Comparison of ENCODE assay signal across 7 fruit fly cellular contexts in the genomic region with DNA sequence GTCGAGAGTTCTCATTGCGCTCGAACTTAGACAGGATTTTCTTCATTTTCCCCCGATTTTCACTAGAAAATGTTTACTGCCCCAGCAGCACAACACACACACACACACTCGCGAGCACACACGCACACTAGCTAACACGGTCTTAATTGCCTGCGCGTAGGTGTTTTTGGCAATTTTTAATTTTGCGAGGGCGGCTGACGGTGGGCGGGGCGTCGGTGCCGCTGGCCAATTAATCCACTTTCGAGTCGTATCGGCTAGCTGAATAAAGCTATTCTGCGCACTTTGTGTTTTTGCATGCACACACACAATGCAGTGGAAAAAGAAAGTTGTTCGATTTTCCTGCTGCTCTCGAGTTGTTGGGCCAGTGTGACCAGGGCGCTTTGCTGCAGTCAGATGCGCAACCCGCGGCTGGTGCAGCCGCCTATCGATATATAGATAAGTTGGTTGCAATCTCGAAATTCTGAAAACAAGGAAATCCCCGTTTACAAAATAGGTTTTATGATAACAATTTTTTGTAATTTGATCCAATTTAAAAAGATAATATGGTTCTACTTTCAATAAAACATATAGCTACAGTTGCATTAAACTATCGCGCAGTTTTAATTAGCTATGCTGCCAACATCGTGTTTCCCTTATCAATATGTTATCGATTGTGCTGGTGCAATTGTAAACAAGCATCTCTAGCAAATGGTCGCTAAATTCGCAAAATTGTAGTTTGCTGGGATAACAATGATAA.
A peak's percentile ranks its signal among the peaks of the same experiment; 100 is the strongest.
TF ChIP-seq lines count a peak whose summit lies in the region.

TSS of gene Nak (minus strand) at position 375 of the 736 bp plus-strand sequence.
TSS of gene Tango6 (plus strand) at position 659 of the 736 bp plus-strand sequence.

- peak; percentile 32 for TF ChIP-seq CTCF in whole organism, embryonic (GFP tag; optimal IDR thresholded peaks at IDR 0.05; lab: Kevin White, UChicago)

TF ChIP-seq in Kc167, 6 proteins besides CTCF, POLR2A, EP300 and RAD21:
- TF ChIP-seq Sin3A (optimal IDR thresholded peaks at IDR 0.05; lab: Kevin White, UChicago) (peak; percentile 96), ttk (optimal IDR thresholded peaks at IDR 0.05; lab: Kevin White, UChicago) (no peak)

TF ChIP-seq in whole organism, 6 proteins besides CTCF, POLR2A, EP300 and RAD21:
- TF ChIP-seq CG8478 (optimal IDR thresholded peaks at IDR 0.05; lab: Kevin White, UChicago) = peak; percentile 14
- TF ChIP-seq psq (optimal IDR thresholded peaks at IDR 0.05; lab: Kevin White, UChicago) = no peak
- no peak for TF ChIP-seq pan (optimal IDR thresholded peaks at IDR 0.05; lab: Kevin White, UChicago)

TF ChIP-seq in whole organism, adult, 20 proteins besides CTCF, POLR2A, EP300 and RAD21 (continues in another document):
- peak; percentile 48 for TF ChIP-seq Crg-1 (GFP tag; optimal IDR thresholded peaks at IDR 0.05; lab: Kevin White, UChicago)
- peak; percentile 13 for TF ChIP-seq cic (GFP tag; optimal IDR thresholded peaks at IDR 0.05; lab: Kevin White, UChicago)
- peak; percentile 53 for TF ChIP-seq CG11617 (GFP tag; optimal IDR thresholded peaks at IDR 0.05; lab: Kevin White, UChicago)
- TF ChIP-seq bab1 (GFP tag; optimal IDR thresholded peaks at IDR 0.05; lab: Kevin White, UChicago) = peak; percentile 63
- peak; percentile 71 for TF ChIP-seq Mnt (GFP tag; optimal IDR thresholded peaks at IDR 0.05; lab: Kevin White, UChicago)
- TF ChIP-seq CG14711 (tag; optimal IDR thresholded peaks at IDR 0.05; lab: Kevin White, UChicago) = peak; percentile 46
- TF ChIP-seq Clk (GFP tag; optimal IDR thresholded peaks at IDR 0.05; lab: Kevin White, UChicago) = no peak
- TF ChIP-seq ovo (GFP tag; optimal IDR thresholded peaks at IDR 0.05; lab: Kevin White, UChicago) = no peak
- TF ChIP-seq tj (GFP tag; optimal IDR thresholded peaks at IDR 0.05; lab: Kevin White, UChicago) = peak; percentile 49
- no peak for TF ChIP-seq kay (GFP tag; lab: Kevin White, UChicago; ENCODE audit: borderline replicate concordance)
- TF ChIP-seq CG1620 (GFP tag; optimal IDR thresholded peaks at IDR 0.05; lab: Kevin White, UChicago) = peak; percentile 58
- TF ChIP-seq CG7045 (GFP tag; optimal IDR thresholded peaks at IDR 0.05; lab: Kevin White, UChicago) = peak; percentile 40
- peak; percentile 41 for TF ChIP-seq CG33017 (tag; optimal IDR thresholded peaks at IDR 0.05; lab: Kevin White, UChicago)
- TF ChIP-seq cnc (optimal IDR thresholded peaks at IDR 0.05; lab: Kevin White, UChicago) = no peak
- peak; percentile 55 for TF ChIP-seq CG7101 (tag; optimal IDR thresholded peaks at IDR 0.05; lab: Kevin White, UChicago)

TF ChIP-seq in whole organism, embryonic, 481 proteins besides CTCF, POLR2A, EP300 and RAD21 (continues in another document):
- TF ChIP-seq sens (GFP tag; lab: Kevin White, UChicago) (peak; percentile 89), GATAe (GFP tag; conservative IDR thresholded peaks at IDR 0.05; lab: Robert Waterston, UW) (peak; percentile 50; the same call in 1 of the 2 replicates), Xbp1 (GFP tag; optimal IDR thresholded peaks at IDR 0.05; lab: Kevin White, UChicago) (peak; percentile 23), phol (tag; optimal IDR thresholded peaks at IDR 0.05; lab: Kevin White, UChicago) (peak; percentile 68), CG1602 (GFP tag; optimal IDR thresholded peaks at IDR 0.05; lab: Kevin White, UChicago) (peak; percentile 11), CoRest (tag; optimal IDR thresholded peaks at IDR 0.05; lab: Kevin White, UChicago) (peak; percentile 65), HLH3B (GFP tag; IDR thresholded peaks at IDR 0.05; lab: Robert Waterston, UW) (no peak), BEAF-32 (GFP tag; optimal IDR thresholded peaks at IDR 0.05; lab: Kevin White, UChicago) (peak; percentile 98), vnd (GFP tag; IDR thresholded peaks at IDR 0.05; lab: Robert Waterston, UW; ENCODE audit: partially characterized antibody) (peak; percentile 96), CG1647 (GFP tag; optimal IDR thresholded peaks at IDR 0.05; lab: Kevin White, UChicago) (peak; percentile 11), sima (GFP tag; optimal IDR thresholded peaks at IDR 0.05; lab: Kevin White, UChicago) (no peak), az2 (GFP tag; optimal IDR thresholded peaks at IDR 0.05; lab: Kevin White, UChicago) (no peak), CHES-1-like (GFP tag; optimal IDR thresholded peaks at IDR 0.05; lab: Kevin White, UChicago) (peak; percentile 48), CG15479 (GFP tag; optimal IDR thresholded peaks at IDR 0.05; lab: Kevin White, UChicago) (peak; percentile 97), YL-1 (GFP tag; optimal IDR thresholded peaks at IDR 0.05; lab: Kevin White, UChicago) (peak; percentile 45)

TF ChIP-seq in whole organism, prepupa, 60 proteins besides CTCF, POLR2A, EP300 and RAD21 (continues in another document):
- TF ChIP-seq Hr39 (GFP tag; optimal IDR thresholded peaks at IDR 0.05; lab: Kevin White, UChicago) (peak; percentile 46), vri (GFP tag; optimal IDR thresholded peaks at IDR 0.05; lab: Kevin White, UChicago) (peak; percentile 40), Gug (GFP tag; IDR thresholded peaks at IDR 0.05; lab: Robert Waterston, UW) (no peak), salr (GFP tag; optimal IDR thresholded peaks at IDR 0.05; lab: Kevin White, UChicago) (no peak), CG11902 (GFP tag; optimal IDR thresholded peaks at IDR 0.05; lab: Kevin White, UChicago) (no peak), CG6792 (GFP tag; optimal IDR thresholded peaks at IDR 0.05; lab: Kevin White, UChicago) (peak; percentile 8), CG8319 (GFP tag; optimal IDR thresholded peaks at IDR 0.05; lab: Kevin White, UChicago) (no peak), fd59A (GFP tag; optimal IDR thresholded peaks at IDR 0.05; lab: Kevin White, UChicago) (no peak), CG4318 (GFP tag; optimal IDR thresholded peaks at IDR 0.05; lab: Kevin White, UChicago) (no peak), svp (GFP tag; lab: Kevin White, UChicago) (peak; percentile 65), CG6163 (GFP tag; IDR thresholded peaks at IDR 0.05; lab: Robert Waterston, UW) (no peak), achi (GFP tag; optimal IDR thresholded peaks at IDR 0.05; lab: Kevin White, UChicago) (peak; percentile 55), CG11294 (GFP tag; IDR thresholded peaks at IDR 0.05; lab: Robert Waterston, UW) (no peak), CG32006 (GFP tag; optimal IDR thresholded peaks at IDR 0.05; lab: Kevin White, UChicago) (no peak), pdm3 (GFP tag; optimal IDR thresholded peaks at IDR 0.05; lab: Kevin White, UChicago) (peak; percentile 38), fkh (GFP tag; optimal IDR thresholded peaks at IDR 0.05; lab: Kevin White, UChicago) (peak; percentile 86), CG3032 (tag; optimal IDR thresholded peaks at IDR 0.05; lab: Kevin White, UChicago) (peak; percentile 47)

TF ChIP-seq in whole organism, pupa, 21 proteins besides CTCF, POLR2A, EP300 and RAD21:
- TF ChIP-seq EcR (GFP tag; optimal IDR thresholded peaks at IDR 0.05; lab: Kevin White, UChicago) (peak; percentile 27), CG17806 (tag; optimal IDR thresholded peaks at IDR 0.05; lab: Kevin White, UChicago) (no peak), CG15710 (tag; optimal IDR thresholded peaks at IDR 0.05; lab: Kevin White, UChicago) (peak; percentile 25), CG8159 (tag; optimal IDR thresholded peaks at IDR 0.05; lab: Kevin White, UChicago) (peak; percentile 33)

TF ChIP-seq in whole organism, wandering third instar larva, 38 proteins besides CTCF, POLR2A, EP300 and RAD21 (continues in another document):
- TF ChIP-seq dmrt93B (GFP tag; optimal IDR thresholded peaks at IDR 0.05; lab: Kevin White, UChicago) = peak; percentile 16
- no peak for TF ChIP-seq brk (GFP tag; optimal IDR thresholded peaks at IDR 0.05; lab: Kevin White, UChicago)
- TF ChIP-seq GATAd (GFP tag; optimal IDR thresholded peaks at IDR 0.05; lab: Kevin White, UChicago) = peak; percentile 58
- peak; percentile 78 for TF ChIP-seq Myc (optimal IDR thresholded peaks at IDR 0.05; lab: Kevin White, UChicago)
- TF ChIP-seq fru (GFP tag; optimal IDR thresholded peaks at IDR 0.05; lab: Kevin White, UChicago) = peak; percentile 67
- no peak for TF ChIP-seq sage (GFP tag; optimal IDR thresholded peaks at IDR 0.05; lab: Kevin White, UChicago)
- peak; percentile 60 for TF ChIP-seq h (GFP tag; optimal IDR thresholded peaks at IDR 0.05; lab: Kevin White, UChicago)
- peak; percentile 15 for TF ChIP-seq psq (GFP tag; optimal IDR thresholded peaks at IDR 0.05; lab: Kevin White, UChicago)
- peak; percentile 18 for TF ChIP-seq HLH106 (tag; optimal IDR thresholded peaks at IDR 0.05; lab: Kevin White, UChicago)
- TF ChIP-seq dsf (GFP tag; optimal IDR thresholded peaks at IDR 0.05; lab: Kevin White, UChicago; ENCODE audit: borderline replicate concordance) = peak; percentile 30
- no peak for TF ChIP-seq usp (GFP tag; optimal IDR thresholded peaks at IDR 0.05; lab: Kevin White, UChicago)
- peak; percentile 11 for TF ChIP-seq OdsH (GFP tag; optimal IDR thresholded peaks at IDR 0.05; lab: Kevin White, UChicago)
- no peak for TF ChIP-seq jim (GFP tag; optimal IDR thresholded peaks at IDR 0.05; lab: Kevin White, UChicago)
- TF ChIP-seq lola (GFP tag; optimal IDR thresholded peaks at IDR 0.05; lab: Kevin White, UChicago) = no peak
- no peak for TF ChIP-seq Dif (GFP tag; optimal IDR thresholded peaks at IDR 0.05; lab: Kevin White, UChicago; ENCODE audit: partially characterized antibody)
- peak; percentile 50 for TF ChIP-seq rgr (GFP tag; optimal IDR thresholded peaks at IDR 0.05; lab: Kevin White, UChicago)
- TF ChIP-seq Abd-B (GFP tag; optimal IDR thresholded peaks at IDR 0.05; lab: Kevin White, UChicago) = no peak
- TF ChIP-seq sv (GFP tag; optimal IDR thresholded peaks at IDR 0.05; lab: Kevin White, UChicago) = peak; percentile 27
- peak; percentile 95 for TF ChIP-seq Vsx2 (GFP tag; optimal IDR thresholded peaks at IDR 0.05; lab: Kevin White, UChicago; ENCODE audit: partially characterized antibody)
- no peak for TF ChIP-seq tai (GFP tag; optimal IDR thresholded peaks at IDR 0.05; lab: Kevin White, UChicago)
- TF ChIP-seq CrebA (GFP tag; optimal IDR thresholded peaks at IDR 0.05; lab: Kevin White, UChicago; ENCODE audit: borderline replicate concordance) = no peak
- peak; percentile 86 for TF ChIP-seq woc (GFP tag; optimal IDR thresholded peaks at IDR 0.05; lab: Kevin White, UChicago)
- no peak for TF ChIP-seq pan (optimal IDR thresholded peaks at IDR 0.05; lab: Kevin White, UChicago)
- TF ChIP-seq br (GFP tag; optimal IDR thresholded peaks at IDR 0.05; lab: Kevin White, UChicago) = peak; percentile 22
- peak; percentile 24 for TF ChIP-seq Hr83 (GFP tag; optimal IDR thresholded peaks at IDR 0.05; lab: Kevin White, UChicago; ENCODE audit: poor library complexity, severe bottlenecking)
- peak; percentile 29 for TF ChIP-seq CG9705 (GFP tag; optimal IDR thresholded peaks at IDR 0.05; lab: Kevin White, UChicago)
- TF ChIP-seq Sp1 (GFP tag; optimal IDR thresholded peaks at IDR 0.05; lab: Kevin White, UChicago) = peak; percentile 51
- no peak for TF ChIP-seq N (GFP tag; optimal IDR thresholded peaks at IDR 0.05; lab: Kevin White, UChicago)
- TF ChIP-seq Hr78 (GFP tag; optimal IDR thresholded peaks at IDR 0.05; lab: Kevin White, UChicago) = no peak
- peak in 1 of 2 experiments; percentile 50 for TF ChIP-seq foxo (GFP tag; optimal IDR thresholded peaks at IDR 0.05; lab: Kevin White, UChicago)
